Worm (Caenorhabditis elegans): Measurements from ENCODE around the gene W02B12.16.

W02B12.16 gene

DNA sequence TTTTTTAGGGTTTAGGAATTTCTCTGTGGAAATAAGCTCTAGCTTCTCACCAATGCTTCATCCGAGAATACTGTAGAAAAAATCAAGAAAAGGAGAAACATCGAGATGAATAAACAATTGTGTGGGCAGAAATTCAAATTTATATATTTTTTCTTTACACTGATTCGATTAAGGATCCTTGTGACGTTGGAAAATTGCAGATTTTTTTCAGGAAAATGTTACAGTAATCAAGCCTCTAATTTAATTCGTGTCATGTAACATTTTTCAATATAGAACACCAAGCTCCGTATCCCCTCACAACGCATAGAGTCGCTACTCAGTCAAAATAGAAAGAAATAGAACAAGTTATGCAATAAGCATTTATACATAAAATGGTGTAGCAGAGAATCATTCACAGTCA is at the start of gene W02B12.16:
TSS of gene W02B12.16 (minus strand) at position 101 of the 400 bp plus-strand sequence.
- TF ChIP-seq W03F9.2 (tag; optimal IDR thresholded peaks at IDR 0.05), result no peak
- no peak for TF ChIP-seq him-1 (tag; optimal IDR thresholded peaks at IDR 0.05)
- no peak for TF ChIP-seq dao-5 (tag; optimal IDR thresholded peaks at IDR 0.05)

DNA sequence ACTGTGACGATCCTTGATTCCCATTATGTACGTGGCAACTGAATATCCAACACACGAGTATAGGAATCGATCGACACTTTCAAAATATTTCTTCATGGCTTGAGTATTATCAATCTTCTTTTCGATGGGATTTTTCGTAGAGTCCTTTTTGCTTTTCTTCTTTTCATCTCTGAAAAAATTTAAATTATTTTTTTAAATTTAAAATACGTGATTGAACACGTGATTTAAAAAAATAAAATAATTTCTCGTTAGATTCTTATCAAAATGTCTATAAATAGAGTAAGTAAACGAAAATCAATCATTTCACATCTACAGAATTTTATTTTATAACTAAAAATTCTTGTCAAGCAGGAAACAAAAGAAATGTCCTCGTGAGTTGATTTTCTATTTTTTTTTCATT is 45.0 kb upstream of the W02B12.16 start, which contains the start of gene Y62F5A.10:
TSS of gene Y62F5A.10 (plus strand) at position 301 of the 400 bp plus-strand sequence.
- TF ChIP-seq him-1 (tag; optimal IDR thresholded peaks at IDR 0.05) (no peak), dao-5 (tag; optimal IDR thresholded peaks at IDR 0.05) (no peak), W03F9.2 (tag; optimal IDR thresholded peaks at IDR 0.05) (no peak)

DNA sequence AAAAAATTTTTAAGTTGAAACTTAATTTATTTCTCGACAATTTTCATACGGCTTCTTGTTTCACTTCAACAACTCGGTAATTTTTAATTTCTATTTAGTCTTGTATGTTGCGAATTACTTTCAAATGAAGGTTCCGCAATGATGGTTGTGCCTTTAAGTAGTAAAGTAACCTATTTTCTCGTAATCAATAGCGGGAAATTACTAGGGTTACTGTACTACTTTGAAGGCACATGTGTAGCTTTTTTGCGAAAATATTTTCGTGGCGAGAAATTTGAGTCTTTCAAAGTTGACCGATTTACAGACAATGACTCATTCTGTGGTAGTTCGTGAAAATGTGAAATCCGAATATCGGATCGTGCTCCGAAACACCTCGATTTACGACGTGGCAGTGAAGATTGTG is 41.9 kb upstream of the W02B12.16 start, which contains the start of gene B0334.10:
TSS of gene B0334.10 (plus strand) at position 301 of the 400 bp plus-strand sequence.
- TF ChIP-seq W03F9.2 (tag; optimal IDR thresholded peaks at IDR 0.05), result no peak
- TF ChIP-seq him-1 (tag; optimal IDR thresholded peaks at IDR 0.05), result no peak
- TF ChIP-seq dao-5 (tag; optimal IDR thresholded peaks at IDR 0.05), result no peak

DNA sequence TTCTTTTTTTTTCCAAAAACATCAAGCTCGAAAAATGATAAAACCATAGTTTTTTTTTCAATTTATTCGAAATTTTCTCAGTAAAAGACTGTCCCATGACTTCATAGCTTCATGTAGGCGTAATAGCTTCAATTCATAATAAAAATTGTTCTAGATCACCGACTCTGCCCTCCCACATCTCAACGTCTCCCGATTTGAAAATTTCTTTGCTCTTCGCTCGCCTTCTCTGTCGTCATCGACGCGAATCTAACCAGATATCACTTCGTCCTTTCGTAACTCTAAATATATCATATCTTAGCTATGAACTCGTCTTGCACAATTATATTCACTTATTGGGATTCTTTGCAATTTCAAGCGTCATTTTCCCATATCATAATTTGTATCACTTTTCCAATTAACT is 38.5 kb upstream of the W02B12.16 start, which contains the start of gene srh-44:
TSS of gene srh-44 (plus strand) at position 301 of the 400 bp plus-strand sequence.
- TF ChIP-seq dao-5 (tag; optimal IDR thresholded peaks at IDR 0.05) (no peak), him-1 (tag; optimal IDR thresholded peaks at IDR 0.05) (no peak), W03F9.2 (tag; optimal IDR thresholded peaks at IDR 0.05) (no peak)

DNA sequence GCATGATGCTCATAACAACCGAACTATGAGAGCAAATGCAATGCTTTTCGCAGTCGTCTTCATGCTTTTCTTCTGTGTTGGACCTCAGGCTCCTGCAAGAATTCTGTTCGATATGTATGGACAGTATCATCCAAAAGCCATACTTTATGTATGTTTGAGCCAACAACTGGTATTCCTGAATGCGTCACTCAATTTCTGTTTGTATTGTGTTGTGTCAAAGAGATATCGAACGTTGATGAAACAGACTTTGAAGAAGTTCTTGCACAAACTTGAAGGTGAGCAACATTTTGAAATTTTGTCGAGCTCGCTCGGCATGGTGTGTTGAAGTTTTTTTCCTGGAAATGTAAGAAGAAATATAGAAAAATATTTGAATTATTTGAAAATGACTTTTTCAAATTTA is 36.6 kb upstream of the W02B12.16 start:
- no peak for TF ChIP-seq dao-5 (tag; optimal IDR thresholded peaks at IDR 0.05)
- TF ChIP-seq him-1 (tag; optimal IDR thresholded peaks at IDR 0.05), result no peak
- no peak for TF ChIP-seq W03F9.2 (tag; optimal IDR thresholded peaks at IDR 0.05)

DNA sequence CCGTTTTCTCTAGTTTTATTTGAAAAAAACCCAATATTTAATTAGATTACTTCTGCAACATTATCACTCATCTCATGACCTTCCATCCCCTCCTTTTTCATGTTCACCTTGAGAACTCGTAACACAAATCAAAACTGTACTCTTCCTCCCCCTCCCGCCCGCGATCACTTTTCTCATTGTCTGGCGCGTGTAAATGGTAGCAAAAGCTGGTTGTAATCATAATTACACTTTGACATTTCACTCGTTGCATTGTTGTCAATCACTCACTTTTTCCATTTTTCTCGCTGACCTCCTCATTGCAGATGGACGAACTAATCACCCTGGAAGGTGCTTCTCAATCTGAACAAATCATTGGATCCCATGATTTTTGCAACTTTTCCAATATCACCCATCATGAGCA is 34.1 kb upstream of the W02B12.16 start, which contains the start of gene npr-41:
TSS of gene npr-41 (plus strand) at position 301 of the 400 bp plus-strand sequence.
- TF ChIP-seq him-1 (tag; optimal IDR thresholded peaks at IDR 0.05) (no peak), dao-5 (tag; optimal IDR thresholded peaks at IDR 0.05) (no peak), W03F9.2 (tag; optimal IDR thresholded peaks at IDR 0.05) (no peak)

DNA sequence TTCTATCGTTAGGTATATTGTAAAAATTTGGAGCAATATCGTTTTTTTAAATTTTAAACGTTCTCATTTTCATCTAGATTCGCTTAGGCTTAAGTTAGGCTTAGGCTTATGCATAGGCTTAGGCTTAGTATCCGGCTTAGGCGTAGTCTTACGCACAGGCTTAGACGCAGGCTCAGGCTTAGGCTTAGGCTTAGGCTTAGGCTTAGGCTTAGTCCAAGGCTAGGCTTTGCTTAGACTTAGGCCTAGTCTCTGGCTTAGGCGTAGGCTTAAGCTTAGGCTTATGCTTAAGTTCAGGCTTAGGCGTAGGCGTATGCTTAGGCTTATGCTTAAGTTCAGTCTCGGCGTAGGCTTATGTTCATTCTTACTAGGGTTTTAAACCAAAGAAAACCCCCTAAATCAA is 27.5 kb upstream of the W02B12.16 start:
- no peak for TF ChIP-seq W03F9.2 (tag; optimal IDR thresholded peaks at IDR 0.05)

DNA sequence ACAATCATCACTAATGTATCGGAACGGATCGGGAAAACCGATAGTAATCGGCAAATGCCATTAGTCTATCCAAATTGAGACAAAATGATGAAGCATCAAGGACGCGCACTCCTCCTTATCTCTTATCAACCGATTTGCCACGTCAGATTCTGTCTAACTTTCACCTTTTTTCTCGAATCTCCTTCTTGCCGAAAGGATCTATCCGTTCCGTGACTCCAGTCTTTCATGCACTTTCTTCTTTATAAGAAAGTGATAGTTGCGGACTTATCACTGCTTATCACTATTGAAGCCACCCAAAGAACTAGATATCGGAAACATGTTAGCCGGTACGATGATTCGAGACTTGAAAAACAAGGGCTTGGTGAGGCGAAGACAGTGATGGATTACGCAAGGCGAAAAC is 25.6 kb upstream of the W02B12.16 start:
- TF ChIP-seq him-1 (tag; optimal IDR thresholded peaks at IDR 0.05) (no peak), dao-5 (tag; optimal IDR thresholded peaks at IDR 0.05) (no peak)

DNA sequence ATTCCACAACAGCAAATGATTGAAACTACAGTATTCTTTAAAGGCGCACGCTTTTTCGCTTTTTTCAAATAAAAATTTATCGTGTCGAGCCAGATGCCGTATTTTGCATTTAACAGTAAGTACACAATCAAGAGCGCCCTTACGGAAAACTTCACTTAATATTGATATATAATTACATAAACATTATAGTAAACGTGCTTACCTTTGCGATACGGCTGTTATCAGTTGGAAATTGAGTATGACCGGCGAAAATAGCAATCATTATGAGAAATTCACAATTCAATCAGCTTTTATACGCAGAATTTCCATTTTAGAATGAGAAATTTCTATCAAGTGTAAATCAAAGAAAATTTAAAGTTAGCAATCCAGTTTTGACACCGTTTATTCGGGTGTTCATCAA is 23.9 kb upstream of the W02B12.16 start, which contains the start of gene B0334.20:
TSS of gene B0334.20 (minus strand) at position 262 of the 400 bp plus-strand sequence.
- TF ChIP-seq him-1 (tag; optimal IDR thresholded peaks at IDR 0.05) (no peak), dao-5 (tag; optimal IDR thresholded peaks at IDR 0.05) (no peak), W03F9.2 (tag; optimal IDR thresholded peaks at IDR 0.05) (no peak)

DNA sequence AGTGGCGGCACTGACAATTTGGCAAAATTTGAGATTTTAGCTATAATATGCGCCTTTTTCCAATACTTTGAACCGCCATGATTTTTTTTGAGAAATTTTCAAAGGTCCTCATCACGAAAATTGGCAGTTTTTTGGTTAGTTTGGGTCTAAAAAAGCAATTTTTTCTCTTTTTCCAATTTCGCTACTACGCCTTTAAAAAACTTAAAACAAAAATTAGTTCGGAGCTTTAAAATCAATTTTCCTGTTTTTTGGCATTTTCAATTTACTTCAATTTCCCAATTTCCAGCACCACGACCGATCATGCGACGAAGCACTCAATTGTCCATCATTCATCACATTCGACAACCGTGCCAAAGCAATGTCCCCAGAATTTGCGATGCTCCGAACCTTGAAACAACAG is 21.1 kb upstream of the W02B12.16 start, which contains the start of gene B0334.5:
TSS of gene B0334.5 (plus strand) at position 301 of the 400 bp plus-strand sequence.
- TF ChIP-seq W03F9.2 (tag; optimal IDR thresholded peaks at IDR 0.05) (no peak), dao-5 (tag; optimal IDR thresholded peaks at IDR 0.05) (no peak), him-1 (tag; optimal IDR thresholded peaks at IDR 0.05) (no peak)

DNA sequence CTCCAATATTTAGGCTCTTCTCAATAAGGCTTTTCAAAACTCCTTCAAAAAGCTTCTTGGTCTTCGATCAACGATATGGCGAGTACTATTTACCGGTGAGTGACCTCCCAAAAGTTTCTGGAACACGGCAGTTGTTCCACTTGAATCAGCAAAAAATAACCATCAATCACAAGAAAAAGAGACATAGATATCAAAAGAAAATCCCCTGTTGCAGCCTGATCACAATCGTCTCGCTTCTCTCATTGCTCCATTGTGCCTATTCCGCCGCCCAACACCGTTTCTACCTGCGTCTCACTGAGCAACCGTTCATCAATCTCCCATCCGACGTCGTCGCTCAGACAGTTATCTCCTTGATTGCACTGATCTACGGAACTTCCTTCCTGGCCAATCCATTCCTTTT is 20.5 kb upstream of the W02B12.16 start, which contains the start of gene emc-5:
TSS of gene emc-5 (plus strand) at position 14 of the 400 bp plus-strand sequence.
- no peak for TF ChIP-seq dao-5 (tag; optimal IDR thresholded peaks at IDR 0.05)
- no peak for TF ChIP-seq W03F9.2 (tag; optimal IDR thresholded peaks at IDR 0.05)
- TF ChIP-seq him-1 (tag; optimal IDR thresholded peaks at IDR 0.05), result no peak

DNA sequence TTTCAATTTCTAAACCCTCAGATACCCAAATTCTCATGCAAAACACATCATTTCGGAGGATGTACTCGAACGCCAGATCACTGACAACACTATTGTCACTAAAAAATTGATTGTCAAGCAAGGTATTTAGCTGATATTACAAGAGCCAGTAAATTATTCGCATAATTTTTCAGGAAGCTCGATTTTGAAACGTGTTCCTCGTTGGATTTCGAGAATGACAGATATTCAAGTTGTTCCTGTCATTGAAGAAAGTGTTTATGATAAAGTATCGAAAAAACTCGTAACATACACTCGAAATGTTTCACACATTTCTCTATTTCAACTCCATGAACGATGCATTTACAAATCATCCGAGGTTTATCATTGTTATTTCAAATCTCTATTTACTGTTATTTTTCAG is 19.5 kb upstream of the W02B12.16 start:
- TF ChIP-seq dao-5 (tag; optimal IDR thresholded peaks at IDR 0.05) (no peak), W03F9.2 (tag; optimal IDR thresholded peaks at IDR 0.05) (no peak), him-1 (tag; optimal IDR thresholded peaks at IDR 0.05) (no peak)

DNA sequence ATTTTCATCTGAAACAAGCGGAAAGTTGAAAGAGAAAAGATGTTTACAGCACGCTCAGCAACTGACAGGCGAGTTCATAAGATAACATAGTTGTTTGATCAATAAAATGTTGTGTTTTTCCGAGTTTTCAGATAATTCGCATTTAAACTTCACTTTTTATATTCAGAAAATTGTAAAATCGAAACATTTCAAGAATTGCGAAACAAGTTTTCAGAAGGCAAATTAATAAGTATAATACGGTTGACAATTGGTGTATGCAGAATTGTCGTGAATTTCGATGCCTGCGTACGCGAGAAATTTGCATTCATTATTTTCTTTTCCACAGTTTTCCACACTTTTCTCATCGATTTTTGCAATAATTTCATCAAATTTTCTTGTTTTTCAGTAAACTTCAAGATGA is 19.0 kb upstream of the W02B12.16 start, which contains the start of the genes ooc-3 and B0334.4:
TSS of gene ooc-3 (minus strand) at position 15 of the 400 bp plus-strand sequence.
TSS of gene B0334.4 (plus strand) at position 386 of the 400 bp plus-strand sequence.
- TF ChIP-seq W03F9.2 (tag; optimal IDR thresholded peaks at IDR 0.05) (no peak), dao-5 (tag; optimal IDR thresholded peaks at IDR 0.05) (no peak), him-1 (tag; optimal IDR thresholded peaks at IDR 0.05) (no peak)

DNA sequence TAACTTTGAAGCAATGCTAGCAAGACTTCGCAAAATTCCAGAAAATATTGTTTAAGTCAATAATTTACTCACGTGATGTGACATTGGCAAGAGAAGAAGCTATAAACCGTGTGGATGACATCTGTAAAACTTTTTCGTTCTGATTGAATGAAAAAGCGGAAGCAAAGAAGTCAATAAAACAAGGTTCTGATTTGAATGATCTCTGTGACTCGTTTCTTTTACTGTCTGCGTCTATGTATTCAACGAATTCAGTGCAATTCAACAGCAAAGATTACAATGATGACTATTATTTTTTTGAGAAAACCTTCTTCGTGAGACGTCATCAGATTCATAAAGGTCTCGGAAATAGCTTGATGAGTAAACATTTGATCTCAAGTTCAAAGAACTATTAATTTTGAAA is 16.5 kb upstream of the W02B12.16 start, which contains the start of gene hacl-1:
TSS of gene hacl-1 (minus strand) at position 121 of the 400 bp plus-strand sequence.
- TF ChIP-seq W03F9.2 (tag; optimal IDR thresholded peaks at IDR 0.05) (no peak), him-1 (tag; optimal IDR thresholded peaks at IDR 0.05) (no peak)

DNA sequence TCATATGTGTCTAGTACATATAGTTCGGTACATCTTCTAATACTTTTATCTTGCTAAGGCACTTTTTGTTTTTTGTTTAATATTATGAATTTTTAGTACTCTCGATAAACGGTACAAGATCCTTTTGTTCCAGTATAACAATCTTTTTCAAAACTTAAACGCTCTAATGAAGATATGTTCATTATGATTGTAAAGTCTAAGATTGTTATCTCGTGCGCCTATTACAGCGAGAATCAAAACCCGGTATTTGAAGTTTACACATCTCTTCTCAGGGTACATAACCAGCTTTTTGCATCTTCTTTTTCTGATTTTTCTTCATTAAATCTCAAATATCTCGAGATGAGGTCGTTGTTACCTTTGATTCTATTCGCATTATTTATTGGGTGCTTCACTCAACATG is 11.7 kb upstream of the W02B12.16 start, which contains the start of gene B0334.13:
TSS of gene B0334.13 (plus strand) at position 301 of the 400 bp plus-strand sequence.
- no peak for TF ChIP-seq dao-5 (tag; optimal IDR thresholded peaks at IDR 0.05)
- TF ChIP-seq W03F9.2 (tag; optimal IDR thresholded peaks at IDR 0.05), result no peak
- TF ChIP-seq him-1 (tag; optimal IDR thresholded peaks at IDR 0.05), result no peak

Measured in whole organism, L4/young adult.